Fruit fly (Drosophila melanogaster) whole organism, embryonic: ENCODE measurements around the gene CG12539.

Experiments used
- CG33213 ChIP-seq: fragments of 200-800 bp; sonication (Bioruptor generic); optimal IDR thresholded peaks from 3 replicates; lab custom pipeline; 2016; ENCODE audit warnings: missing biosample characterization, missing genetic modification characterization
- D ChIP-seq, 2 experiments: fragments of 200-800 bp in 1 of 2; fragments of >200 bp in 1 of 2; sonication (Bioruptor generic) in 1 of 2; optimal IDR thresholded peaks; 2 replicates in 1 of 2; 3 replicates in 1 of 2; lab custom pipeline; 2017; ENCODE audit warnings: mild to moderate bottlenecking in 1 of 2, missing biosample characterization in 1 of 2, missing genetic modification characterization in 1 of 2, missing genetic modification reagents in 1 of 2
- Ets65A ChIP-seq: fragments of 200-800 bp; sonication (Bioruptor generic); peaks from one replicate; lab custom pipeline; 2016; ENCODE audit warnings: missing biosample characterization, missing genetic modification characterization
- gsb-n ChIP-seq: fragments of 200-800 bp; sonication (Bioruptor generic); optimal IDR thresholded peaks from 3 replicates; lab custom pipeline; 2018; ENCODE audit warnings: missing biosample characterization, mild to moderate bottlenecking, missing genetic modification characterization
- lmd ChIP-seq: fragments of 200-800 bp; sonication (Bioruptor generic); IDR thresholded peaks from 2 replicates; pipeline ENCODE4 v1.3.6; 2022; ENCODE audit warnings: missing biosample characterization, missing genetic modification characterization
- sisA ChIP-seq: fragments of 200-800 bp; sonication (Bioruptor generic); IDR thresholded peaks from 2 replicates; pipeline ENCODE4 v1.3.6; 2022; ENCODE audit warnings: missing biosample characterization, missing genetic modification characterization
- wdn ChIP-seq: fragments of 200-800 bp; sonication (Bioruptor generic); IDR thresholded peaks from 2 replicates; pipeline ENCODE4 v1.3.6; 2022; ENCODE audit warnings: missing biosample characterization, missing genetic modification characterization

dm6 chrX:14812239-14812638 is 32.3 kb downstream of the CG12539 start:
- TF ChIP-seq Ets65A (GFP tag; lab: Kevin White, UChicago) (no peak), gsb-n (no peak), wdn (peak; percentile 12; the same call in 1 of the 2 replicates), CG33213 (GFP tag; lab: Kevin White, UChicago) (no peak), sisA (GFP tag; lab: Robert Waterston, UW) (no peak), lmd (peak; percentile 13; the same call in 1 of the 2 replicates), D (optimal IDR thresholded peaks at IDR 0.05; lab: Kevin White, UChicago) (no peak), D (GFP tag; optimal IDR thresholded peaks at IDR 0.05; lab: Kevin White, UChicago) (no peak)
